Worm (Caenorhabditis elegans) whole organism, L4/young adult: ENCODE data around the gene pcn-1.

Source experiments
- W03F9.2 ChIP-seq: fragments of 150-350 bp; optimal IDR thresholded peaks from 2 replicates; lab custom pipeline; 2014; ENCODE audit warnings: missing biosample characterization, missing genetic modification characterization
- dao-5 ChIP-seq: sonication (generic microtip); optimal IDR thresholded peaks from 2 replicates; lab custom pipeline; 2016; ENCODE audit warnings: missing genotype, missing genetic modification characterization, moderate library complexity, missing compliant biosample characterization
- him-1 ChIP-seq: sonication (generic microtip); optimal IDR thresholded peaks from 2 replicates; lab custom pipeline; 2016; ENCODE audit warnings: missing genotype, missing genetic modification reagents, missing genetic modification characterization, missing compliant biosample characterization

DNA sequence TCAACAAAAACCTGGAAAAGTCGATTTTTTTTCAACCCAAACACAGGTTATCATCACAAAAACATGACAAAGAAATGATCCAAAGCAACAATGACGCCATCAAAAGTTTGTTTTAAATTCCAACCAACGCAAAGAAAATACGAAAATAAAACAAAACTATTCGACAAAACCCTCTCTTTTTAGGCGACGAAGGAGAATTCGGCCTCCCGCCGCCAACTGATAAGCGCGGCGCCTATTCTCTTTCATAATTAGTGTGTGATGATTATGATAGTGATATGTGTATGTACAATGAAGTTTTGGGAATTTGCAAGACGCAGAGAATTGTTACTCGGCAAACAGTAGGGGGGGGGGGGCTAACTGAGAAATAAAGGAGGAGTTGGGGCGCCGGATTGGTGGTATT lies 20.0 kb downstream of the pcn-1 start:
- no peak for TF ChIP-seq him-1 (tag; lab: Kevin White, UChicago)
- no peak for TF ChIP-seq dao-5 (tag; lab: Kevin White, UChicago)
- no peak for TF ChIP-seq W03F9.2 (tag; lab: Kevin White, UChicago)
